Worm (Caenorhabditis elegans) whole organism, midembryonic: Measurements from ENCODE around the gene unc-64.
"Not testable (repeated sequence)": the region's sequence is repeated elsewhere in the genome, so short reads cannot be mapped to it uniquely, and the experiment has no call there.

Experiments
- T22C8.4 ChIP-seq: fragments of 200-800 bp; sonication (Bioruptor generic); IDR thresholded peaks from 2 replicates; pipeline ENCODE4 v1.3.6; 2022; ENCODE audit warnings: missing genetic modification characterization, missing compliant biosample characterization
- cog-1 ChIP-seq: sonication (generic microtip); optimal IDR thresholded peaks from 2 replicates; lab custom pipeline; 2016; ENCODE audit warnings: missing genetic modification characterization, missing compliant biosample characterization
- flt-1 ChIP-seq: fragments of 200-800 bp; sonication (Bioruptor generic); IDR thresholded peaks from 2 replicates; pipeline ENCODE4 v1.3.6; 2022; ENCODE audit warnings: missing genetic modification characterization, missing compliant biosample characterization
- klf-2 ChIP-seq: fragments of 200-800 bp; sonication (Bioruptor generic); conservative IDR thresholded peaks from 2 replicates; pipeline ENCODE4 v1.3.6; 2022; ENCODE audit warnings: missing genetic modification reagents, missing genetic modification characterization, missing compliant biosample characterization
- med-1 ChIP-seq: sonication (generic microtip); optimal IDR thresholded peaks from 2 replicates; lab custom pipeline; 2017; ENCODE audit warnings: missing genetic modification characterization, mild to moderate bottlenecking, missing compliant biosample characterization, antibody characterized with exemption, missing genetic modification reagents; ENCODE audit not compliant: insufficient read depth
- ref-1 ChIP-seq: fragments of 200-800 bp; sonication (Bioruptor generic); conservative IDR thresholded peaks from 2 replicates; pipeline ENCODE4 v1.3.6; 2022; ENCODE audit warnings: missing genetic modification reagents, missing genetic modification characterization, missing compliant biosample characterization
- tab-1 ChIP-seq: fragments of 200-800 bp; sonication (Bioruptor generic); IDR thresholded peaks from 2 replicates; pipeline ENCODE4 v1.3.6; 2022; ENCODE audit warnings: missing genetic modification characterization, missing compliant biosample characterization
- ztf-23 ChIP-seq: fragments of 200-800 bp; sonication (Bioruptor generic); IDR thresholded peaks from 2 replicates; pipeline ENCODE4 v1.3.6; 2022; ENCODE audit warnings: missing genetic modification reagents, missing genetic modification characterization, missing compliant biosample characterization
- ztf-29 ChIP-seq: fragments of 200-800 bp; sonication (Bioruptor generic); IDR thresholded peaks from 2 replicates; pipeline ENCODE4 v1.3.6; 2022; ENCODE audit warnings: missing genetic modification reagents, missing genetic modification characterization, missing compliant biosample characterization

The unc-64 gene

DNA sequence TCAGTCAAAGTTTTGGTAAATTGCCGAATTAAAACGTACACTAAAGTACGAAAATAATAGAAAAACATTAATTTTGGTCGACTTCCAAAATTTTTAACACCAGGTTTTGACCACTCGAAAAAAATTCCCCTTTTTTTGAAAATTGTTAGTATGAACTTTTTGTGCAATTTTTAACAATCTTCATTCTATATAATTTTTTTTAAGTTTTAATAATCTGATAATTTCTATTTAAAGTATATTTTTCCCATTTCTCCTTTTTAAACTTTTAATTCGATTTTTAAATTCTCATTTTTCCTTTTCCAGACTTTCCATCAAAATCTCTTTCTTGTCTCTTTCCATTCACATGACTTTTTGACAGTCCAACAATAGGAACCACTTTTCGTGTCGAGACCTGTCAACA is at the start of gene unc-64:
Gene unc-64 (plus strand): TSS at position 301 of the 400 bp plus-strand sequence.
- TF ChIP-seq klf-2 (GFP tag; lab: Robert Waterston, UW) (no peak), tab-1 (GFP tag; lab: Robert Waterston, UW) (no peak), ztf-23 (GFP tag; lab: Robert Waterston, UW) (no peak), ref-1 (GFP tag; lab: Robert Waterston, UW) (no peak), flt-1 (GFP tag; lab: Robert Waterston, UW) (no peak), T22C8.4 (GFP tag; lab: Robert Waterston, UW) (no peak), ztf-29 (GFP tag; lab: Robert Waterston, UW) (no peak), med-1 (GFP tag; lab: Kevin White, UChicago) (no peak), cog-1 (tag; lab: Kevin White, UChicago) (no peak)

ce11 chrIII:13245281-13245680 is 31.8 kb upstream of the unc-64 start, which contains the start of gene Y43F4A.4:
Gene Y43F4A.4, plus strand, starts transcription at chrIII:13245581.
- TF ChIP-seq cog-1 (tag; lab: Kevin White, UChicago); ztf-29 (GFP tag; lab: Robert Waterston, UW); ztf-23 (GFP tag; lab: Robert Waterston, UW): not testable (repeated sequence)

DNA sequence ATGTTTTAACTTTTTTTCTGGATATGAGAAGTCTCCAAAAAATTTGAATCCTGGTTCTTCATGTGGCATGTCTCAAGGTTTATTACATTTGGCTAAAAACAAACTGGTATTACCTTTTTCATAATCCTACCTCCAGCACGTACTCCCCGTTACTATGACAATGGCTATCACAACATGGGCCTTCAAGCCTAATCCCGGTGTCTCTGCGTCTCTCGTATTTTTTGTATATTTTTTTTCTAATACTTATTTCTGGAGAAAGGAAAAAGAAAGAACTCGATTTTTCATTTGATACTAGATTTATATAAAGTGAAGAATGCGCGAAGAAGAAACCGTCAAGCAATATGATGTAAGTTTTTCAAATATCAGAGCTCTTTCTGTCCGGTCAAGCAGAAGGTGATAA is 30.8 kb upstream of the unc-64 start, which contains the start of gene anoh-1:
Gene anoh-1 (plus strand): TSS at position 301 of the 400 bp plus-strand sequence.
- no peak for TF ChIP-seq klf-2 (GFP tag; lab: Robert Waterston, UW)
- no peak for TF ChIP-seq ztf-29 (GFP tag; lab: Robert Waterston, UW)
- no peak for TF ChIP-seq flt-1 (GFP tag; lab: Robert Waterston, UW)
- no peak for TF ChIP-seq tab-1 (GFP tag; lab: Robert Waterston, UW)
- TF ChIP-seq ztf-23 (GFP tag; lab: Robert Waterston, UW), result no peak
- no peak for TF ChIP-seq cog-1 (tag; lab: Kevin White, UChicago)
- no peak for TF ChIP-seq ref-1 (GFP tag; lab: Robert Waterston, UW)
- no peak for TF ChIP-seq T22C8.4 (GFP tag; lab: Robert Waterston, UW)
- no peak for TF ChIP-seq med-1 (GFP tag; lab: Kevin White, UChicago)

DNA sequence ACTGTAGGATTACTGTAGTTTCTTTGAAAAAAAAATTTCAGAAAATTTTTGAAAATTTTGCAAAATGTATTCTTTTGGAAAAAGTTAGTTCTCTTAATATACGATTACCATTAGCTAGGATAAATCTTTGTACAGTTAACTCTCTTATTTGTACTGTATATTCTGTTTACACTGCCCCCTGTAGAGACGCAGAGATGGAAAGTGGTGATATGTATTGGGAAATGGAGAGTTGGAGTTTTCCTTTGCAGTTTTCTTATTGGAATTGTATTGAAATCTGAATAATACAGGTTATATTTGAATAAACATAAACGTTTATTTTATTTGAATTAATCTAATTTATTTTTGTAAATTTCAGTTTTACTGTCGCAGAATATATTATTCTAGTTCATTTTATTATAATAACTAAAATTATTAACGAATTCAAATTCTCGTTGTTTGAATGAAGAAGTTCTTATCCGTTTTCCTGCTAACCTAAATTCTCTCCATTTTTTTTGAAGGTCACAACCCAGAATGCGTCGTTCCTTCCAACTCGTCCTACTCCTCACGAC is 22.8 kb upstream of the unc-64 start, which contains the start of gene F56A8.9:
Gene F56A8.9 (plus strand): TSS at position 498 of the 548 bp plus-strand sequence.
- no peak for TF ChIP-seq ztf-29 (GFP tag; lab: Robert Waterston, UW)
- TF ChIP-seq ztf-23 (GFP tag; lab: Robert Waterston, UW), result no peak
- TF ChIP-seq klf-2 (GFP tag; lab: Robert Waterston, UW), result no peak
- TF ChIP-seq tab-1 (GFP tag; lab: Robert Waterston, UW), result no peak
- TF ChIP-seq cog-1 (tag; lab: Kevin White, UChicago), result no peak
- no peak for TF ChIP-seq T22C8.4 (GFP tag; lab: Robert Waterston, UW)
- no peak for TF ChIP-seq ref-1 (GFP tag; lab: Robert Waterston, UW)
- no peak for TF ChIP-seq flt-1 (GFP tag; lab: Robert Waterston, UW)

DNA sequence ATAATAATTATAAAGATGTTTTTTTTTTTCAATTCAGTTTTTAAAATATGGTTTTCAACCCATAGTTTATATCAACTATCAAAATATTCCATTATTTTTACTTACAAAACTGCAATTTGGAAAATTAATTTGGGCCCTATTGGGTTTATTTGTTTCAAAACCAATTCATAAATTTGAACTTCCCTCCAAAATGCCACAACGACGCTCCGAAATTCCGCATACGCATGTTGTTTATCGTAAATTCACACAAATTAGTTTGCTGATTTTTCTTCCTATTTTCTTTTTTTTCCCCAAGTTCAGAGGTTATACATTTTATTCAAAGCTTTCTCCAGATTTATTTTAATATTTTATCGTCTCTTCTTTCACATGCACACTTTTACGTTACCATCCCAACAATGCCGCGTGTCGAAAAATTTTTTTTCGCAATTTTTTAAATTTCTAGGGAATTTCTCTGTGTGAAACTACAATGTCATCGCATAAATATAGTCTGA is 20.6 kb upstream of the unc-64 start, which contains the start of gene F56A8.3:
Gene F56A8.3 (plus strand): TSS at position 441 of the 491 bp plus-strand sequence.
- TF ChIP-seq ztf-29 (GFP tag; lab: Robert Waterston, UW), result no peak
- no peak for TF ChIP-seq klf-2 (GFP tag; lab: Robert Waterston, UW)
- TF ChIP-seq cog-1 (tag; lab: Kevin White, UChicago), result no peak
- no peak for TF ChIP-seq ztf-23 (GFP tag; lab: Robert Waterston, UW)
- no peak for TF ChIP-seq flt-1 (GFP tag; lab: Robert Waterston, UW)
- no peak for TF ChIP-seq med-1 (GFP tag; lab: Kevin White, UChicago)
- no peak for TF ChIP-seq ref-1 (GFP tag; lab: Robert Waterston, UW)
- no peak for TF ChIP-seq T22C8.4 (GFP tag; lab: Robert Waterston, UW)
- TF ChIP-seq tab-1 (GFP tag; lab: Robert Waterston, UW), result no peak

DNA sequence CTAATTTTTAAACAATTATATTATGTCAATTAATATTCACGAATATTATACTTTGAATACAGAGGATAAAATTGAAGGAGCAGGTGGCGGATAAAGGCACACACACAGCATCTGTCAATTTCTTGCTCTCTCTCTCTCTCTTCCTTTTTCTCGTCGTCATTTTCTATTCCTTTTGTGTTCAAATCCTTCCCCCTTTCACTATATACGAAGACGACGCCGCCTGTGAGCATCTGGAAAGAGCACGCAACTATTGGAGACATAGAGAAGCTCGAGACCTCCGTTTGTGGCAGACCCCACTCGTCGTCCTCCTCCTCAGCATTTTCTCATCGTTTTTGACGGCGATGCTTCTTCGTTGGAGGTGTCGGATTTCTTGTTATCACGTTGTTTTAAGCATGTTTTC is 18.9 kb upstream of the unc-64 start:
- no peak for TF ChIP-seq klf-2 (GFP tag; lab: Robert Waterston, UW)
- TF ChIP-seq T22C8.4 (GFP tag; lab: Robert Waterston, UW), result no peak
- TF ChIP-seq ztf-29 (GFP tag; lab: Robert Waterston, UW), result no peak
- TF ChIP-seq ztf-23 (GFP tag; lab: Robert Waterston, UW), result no peak
- TF ChIP-seq flt-1 (GFP tag; lab: Robert Waterston, UW), result no peak
- TF ChIP-seq ref-1 (GFP tag; lab: Robert Waterston, UW), result no peak
- TF ChIP-seq cog-1 (tag; lab: Kevin White, UChicago), result no peak
- TF ChIP-seq med-1 (GFP tag; lab: Kevin White, UChicago), result no peak
- TF ChIP-seq tab-1 (GFP tag; lab: Robert Waterston, UW), result no peak

ce11 chrIII:13258752-13259151 is 18.3 kb upstream of the unc-64 start:
- TF ChIP-seq flt-1 (GFP tag; lab: Robert Waterston, UW), result 0 out of 2 replicates have a peak, but pooled peaks have one; percentile 17
- TF ChIP-seq ztf-29 (GFP tag; lab: Robert Waterston, UW), result no peak
- no peak for TF ChIP-seq ztf-23 (GFP tag; lab: Robert Waterston, UW)
- TF ChIP-seq klf-2 (GFP tag; lab: Robert Waterston, UW), result no peak

DNA sequence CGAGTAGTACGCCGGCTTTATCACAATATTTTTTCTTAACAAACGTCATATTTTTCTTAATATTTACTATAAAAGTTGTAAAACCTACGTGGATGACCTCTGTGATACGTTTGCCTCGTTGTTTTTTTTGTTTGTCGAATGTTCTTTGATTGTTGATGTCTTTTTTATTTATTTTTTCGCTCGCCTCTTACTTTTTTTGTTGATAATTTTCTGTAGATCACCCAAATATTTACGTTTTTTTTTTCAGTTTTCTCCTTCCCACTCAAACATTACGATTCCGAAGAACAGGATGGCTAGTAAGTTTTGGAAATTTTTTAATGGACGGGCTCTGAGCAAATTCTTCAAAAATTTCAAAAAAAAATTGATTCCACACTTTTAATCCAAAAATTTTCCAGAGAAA is 16.7 kb upstream of the unc-64 start:
- TF ChIP-seq T22C8.4 (GFP tag; lab: Robert Waterston, UW) (no peak), tab-1 (GFP tag; lab: Robert Waterston, UW) (no peak), ztf-29 (GFP tag; lab: Robert Waterston, UW) (no peak), ref-1 (GFP tag; lab: Robert Waterston, UW) (no peak), klf-2 (GFP tag; lab: Robert Waterston, UW) (no peak)

DNA sequence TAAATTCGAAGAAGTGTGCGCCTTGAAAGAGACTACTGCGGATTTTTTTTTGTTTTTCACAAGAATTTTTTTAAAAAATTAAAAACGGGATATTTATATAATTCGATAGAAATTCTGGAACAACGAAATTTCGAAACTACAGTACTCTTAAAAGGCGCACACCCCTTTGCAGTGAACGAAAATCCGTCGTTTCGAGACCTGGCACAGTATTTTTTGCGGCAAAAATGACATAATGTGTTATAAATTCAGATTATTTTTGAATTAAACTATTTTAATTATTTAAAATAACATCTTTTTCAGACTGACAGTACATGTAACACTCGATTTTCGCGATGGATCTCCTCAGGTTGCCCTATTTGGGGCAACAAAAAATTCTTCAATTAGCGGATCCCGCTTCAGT is 14.1 kb upstream of the unc-64 start, which contains the start of gene F56A8.4:
Gene F56A8.4 (plus strand): TSS at position 301 of the 400 bp plus-strand sequence.
- TF ChIP-seq med-1 (GFP tag; lab: Kevin White, UChicago) (no peak), ztf-29 (GFP tag; lab: Robert Waterston, UW) (no peak), flt-1 (GFP tag; lab: Robert Waterston, UW) (no peak), cog-1 (tag; lab: Kevin White, UChicago) (no peak), ztf-23 (GFP tag; lab: Robert Waterston, UW) (no peak), ref-1 (GFP tag; lab: Robert Waterston, UW) (no peak), T22C8.4 (GFP tag; lab: Robert Waterston, UW) (no peak), tab-1 (GFP tag; lab: Robert Waterston, UW) (no peak), klf-2 (GFP tag; lab: Robert Waterston, UW) (no peak)
